Fruit fly (Drosophila melanogaster): ENCODE data around the gene Tsp96F.

Tsp96F gene

DNA sequence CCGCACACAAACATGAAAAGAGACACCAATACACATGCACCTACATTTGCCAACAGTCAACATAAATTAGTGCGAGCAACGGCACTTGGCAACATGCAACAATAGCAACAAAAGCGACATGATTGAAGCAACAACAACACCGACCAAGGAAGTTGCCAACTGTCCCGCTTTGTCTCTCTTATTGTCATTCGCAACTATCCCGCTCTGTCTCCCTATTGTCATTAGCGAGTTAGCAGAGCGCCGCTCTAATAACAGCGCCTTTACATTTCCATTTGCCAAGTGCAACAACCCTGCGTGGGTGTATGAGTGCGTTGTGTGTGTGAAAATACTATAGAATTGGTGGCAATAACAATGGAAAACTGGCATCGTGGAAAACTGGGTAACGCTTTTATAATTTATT, 2.6 kb upstream of the Tsp96F start:
- TF ChIP-seq ttk (optimal IDR thresholded peaks at IDR 0.05) (no peak), psq (optimal IDR thresholded peaks at IDR 0.05) (no peak), h (optimal IDR thresholded peaks at IDR 0.05) (no peak), Myc (optimal IDR thresholded peaks at IDR 0.05) (no peak), Sin3A (optimal IDR thresholded peaks at IDR 0.05) (no peak), insv (optimal IDR thresholded peaks at IDR 0.05) (no peak)

DNA sequence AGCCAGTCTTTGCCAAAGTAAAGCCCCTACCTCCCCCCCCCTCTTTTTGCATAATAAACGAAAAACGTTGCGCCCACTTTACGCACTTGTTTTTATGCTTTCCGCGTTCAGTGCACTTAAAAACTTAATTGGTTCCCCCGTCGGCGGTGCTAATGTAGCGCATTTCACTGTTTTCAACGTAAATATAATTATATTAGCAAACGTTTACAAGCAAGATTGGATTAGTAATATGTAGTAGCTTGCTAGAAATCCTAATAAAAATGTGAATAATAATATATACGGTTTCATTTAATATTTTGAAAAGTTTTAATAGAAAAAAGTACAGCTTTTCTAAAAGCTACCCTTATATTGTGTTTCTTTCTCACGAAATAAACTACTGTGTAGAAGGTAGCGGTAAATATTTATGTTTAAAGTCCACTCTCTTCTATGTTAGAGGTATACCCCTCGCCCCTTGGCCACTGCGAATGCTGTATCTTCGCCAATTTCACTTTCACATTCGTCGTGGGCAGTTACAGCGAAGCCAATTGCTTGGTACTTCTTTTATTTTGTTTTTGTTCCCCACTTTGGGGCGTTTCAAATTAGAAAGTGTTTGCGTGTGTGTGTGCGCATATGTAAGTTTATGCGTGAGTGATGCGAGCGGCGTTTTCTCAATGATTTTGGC, 1.5 kb upstream of the Tsp96F start:
- no peak for TF ChIP-seq psq (optimal IDR thresholded peaks at IDR 0.05)
- no peak for TF ChIP-seq h (optimal IDR thresholded peaks at IDR 0.05)
- no peak for TF ChIP-seq ttk (optimal IDR thresholded peaks at IDR 0.05)
- no peak for TF ChIP-seq Myc (optimal IDR thresholded peaks at IDR 0.05)
- TF ChIP-seq insv (optimal IDR thresholded peaks at IDR 0.05) = no peak
- TF ChIP-seq Sin3A (optimal IDR thresholded peaks at IDR 0.05) = no peak

DNA sequence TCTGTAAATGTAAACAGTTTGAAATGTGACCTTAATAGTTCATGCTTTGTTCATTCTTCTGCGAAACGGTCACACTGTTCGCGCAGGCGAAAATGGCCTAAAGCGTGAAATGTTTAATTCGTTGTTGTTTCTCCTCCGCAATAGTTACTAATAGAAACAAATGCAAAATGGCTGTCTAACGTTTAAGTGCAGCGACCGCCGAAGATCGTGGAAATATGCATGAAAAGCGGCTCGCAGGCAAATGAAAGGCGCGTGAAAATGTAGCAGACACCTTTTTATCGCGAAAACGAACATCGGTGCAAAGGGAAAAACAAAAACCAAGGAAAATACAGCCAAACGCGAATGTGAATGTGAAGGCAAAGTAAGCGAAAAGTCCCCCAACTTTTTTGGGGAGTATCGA, 688 bp upstream of the Tsp96F start, which contains the start of gene SppL:
SppL (plus strand) TSS at position 70 of the 400 bp plus-strand sequence.
- TF ChIP-seq psq (optimal IDR thresholded peaks at IDR 0.05) = no peak
- no peak for TF ChIP-seq Sin3A (optimal IDR thresholded peaks at IDR 0.05)
- no peak for TF ChIP-seq insv (optimal IDR thresholded peaks at IDR 0.05)
- TF ChIP-seq h (optimal IDR thresholded peaks at IDR 0.05) = no peak
- TF ChIP-seq ttk (optimal IDR thresholded peaks at IDR 0.05) = no peak
- no peak for TF ChIP-seq Myc (optimal IDR thresholded peaks at IDR 0.05)

DNA sequence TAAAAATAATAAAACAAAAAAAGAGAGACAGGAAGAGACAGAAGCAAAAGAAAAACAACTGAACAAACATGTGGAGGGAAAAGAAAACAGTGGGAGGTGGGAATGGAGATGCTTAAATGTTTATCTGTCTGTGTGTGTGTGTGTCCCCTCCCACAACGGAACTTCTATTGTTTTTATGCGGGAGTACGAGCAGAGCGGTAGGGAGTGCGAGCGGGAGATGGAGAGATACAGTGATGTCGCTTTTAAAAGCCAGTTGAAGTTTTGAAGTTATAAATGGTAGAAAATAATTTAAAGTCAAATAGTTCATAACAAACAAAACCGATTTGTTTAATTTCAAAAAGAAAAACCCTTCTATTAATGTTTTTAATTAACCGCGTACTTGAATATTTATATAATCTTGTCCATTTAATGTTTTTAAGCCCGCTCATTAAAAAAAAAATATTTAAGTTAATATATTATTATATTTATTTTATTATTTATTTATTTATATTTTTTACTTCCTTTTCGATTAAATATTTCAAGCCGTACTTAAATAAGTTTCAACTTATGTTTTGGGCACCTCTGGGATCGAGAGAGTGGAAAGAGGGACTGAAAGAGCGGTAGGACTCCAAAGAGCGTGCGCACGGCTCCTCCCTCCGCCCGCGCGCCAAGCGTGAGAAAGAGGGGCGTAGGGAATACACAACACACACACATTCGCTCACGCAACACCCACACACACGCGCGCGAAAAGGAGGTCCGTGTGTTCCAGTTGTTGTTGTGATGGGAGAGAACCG, 843 bp downstream of the Tsp96F start:
- TF ChIP-seq insv (optimal IDR thresholded peaks at IDR 0.05) (no peak), ttk (optimal IDR thresholded peaks at IDR 0.05) (no peak), psq (optimal IDR thresholded peaks at IDR 0.05) (no peak), Sin3A (optimal IDR thresholded peaks at IDR 0.05) (no peak), h (optimal IDR thresholded peaks at IDR 0.05) (no peak), Myc (optimal IDR thresholded peaks at IDR 0.05) (no peak)

DNA sequence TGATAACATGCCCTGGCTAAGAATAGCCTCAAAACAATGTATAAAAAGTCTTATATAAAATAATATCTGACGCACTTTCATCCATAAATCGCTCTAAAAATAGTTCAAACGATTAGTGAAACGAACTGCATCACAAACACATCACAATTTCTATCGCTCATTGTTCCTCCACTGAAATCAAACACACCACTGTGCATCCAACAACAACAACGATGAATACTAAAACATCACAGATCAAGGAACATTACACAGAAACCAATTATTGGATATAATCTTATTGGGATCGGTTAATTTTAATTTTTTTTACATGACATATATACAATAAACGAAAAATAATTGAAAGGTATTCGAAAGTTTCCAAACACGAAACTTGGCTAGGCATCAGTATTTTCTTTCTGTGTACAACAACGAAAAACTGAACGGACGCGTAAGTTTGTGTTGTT, 1.9 kb downstream of the Tsp96F start:
- no peak for TF ChIP-seq Myc (optimal IDR thresholded peaks at IDR 0.05)
- TF ChIP-seq Sin3A (optimal IDR thresholded peaks at IDR 0.05) = no peak

DNA sequence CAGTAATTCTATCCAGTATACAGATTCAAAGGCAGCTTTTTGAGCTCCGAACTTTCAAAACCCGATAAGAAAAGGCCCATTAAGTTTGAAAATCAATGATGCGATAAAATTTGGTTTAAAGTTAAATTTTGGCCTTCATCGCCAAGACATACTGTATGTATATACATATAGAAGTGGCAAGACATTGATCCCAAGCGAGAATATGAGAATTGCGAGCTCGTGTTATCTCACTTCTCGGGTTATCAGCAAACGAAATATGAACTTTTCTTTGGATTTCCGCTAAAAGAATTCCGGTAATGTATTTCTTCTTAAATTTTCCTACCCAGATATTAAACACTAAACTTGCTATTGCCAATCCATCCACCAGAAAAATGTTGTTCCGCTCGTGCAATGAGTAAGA, 4.2 kb downstream of the Tsp96F start:
- TF ChIP-seq Myc (optimal IDR thresholded peaks at IDR 0.05) (no peak), psq (optimal IDR thresholded peaks at IDR 0.05) (no peak), insv (optimal IDR thresholded peaks at IDR 0.05) (no peak), Sin3A (optimal IDR thresholded peaks at IDR 0.05) (no peak), h (optimal IDR thresholded peaks at IDR 0.05) (no peak), ttk (optimal IDR thresholded peaks at IDR 0.05) (no peak)

DNA sequence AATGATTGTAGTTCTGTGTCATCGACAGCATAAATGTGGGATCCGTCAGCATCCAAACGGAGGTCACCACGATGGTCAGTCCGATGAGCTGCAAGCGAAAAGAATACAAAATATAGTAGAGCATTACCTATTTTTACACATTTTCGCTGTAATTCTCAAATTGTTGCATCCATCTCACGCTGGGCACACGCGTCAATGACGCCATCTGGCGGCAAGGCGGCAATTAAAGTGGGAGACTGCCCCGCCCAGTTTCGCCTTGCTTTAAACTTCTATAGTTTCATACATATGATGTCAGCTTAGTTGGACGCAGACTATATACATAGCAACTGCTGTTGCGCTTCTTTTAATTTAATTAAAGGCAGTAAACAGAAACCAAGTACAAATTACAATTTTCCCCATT, 4.6 kb downstream of the Tsp96F start:
- no peak for TF ChIP-seq Myc (optimal IDR thresholded peaks at IDR 0.05)
- no peak for TF ChIP-seq psq (optimal IDR thresholded peaks at IDR 0.05)
- TF ChIP-seq h (optimal IDR thresholded peaks at IDR 0.05) = no peak
- TF ChIP-seq Sin3A (optimal IDR thresholded peaks at IDR 0.05) = no peak

DNA sequence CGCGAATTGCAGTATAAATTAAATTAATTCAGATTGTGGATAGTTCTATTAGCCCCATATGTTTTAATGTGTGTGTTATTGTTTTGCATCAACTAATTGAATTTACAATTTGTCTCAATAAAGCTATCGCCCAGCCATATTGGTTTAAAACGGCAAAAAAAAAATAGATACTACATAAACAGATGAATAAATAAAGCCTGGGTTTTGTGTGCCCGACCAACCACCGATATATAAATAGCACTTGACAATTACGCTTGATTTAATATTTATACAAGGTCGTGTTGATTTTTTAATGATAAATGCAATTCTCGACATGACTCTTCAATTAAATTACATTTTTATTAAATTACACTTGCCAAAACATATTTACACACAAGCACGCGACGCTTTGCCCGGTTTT, 10.8 kb downstream of the Tsp96F start:
- no peak for TF ChIP-seq psq (optimal IDR thresholded peaks at IDR 0.05)
- no peak for TF ChIP-seq ttk (optimal IDR thresholded peaks at IDR 0.05)
- no peak for TF ChIP-seq h (optimal IDR thresholded peaks at IDR 0.05)
- no peak for TF ChIP-seq Myc (optimal IDR thresholded peaks at IDR 0.05)
- no peak for TF ChIP-seq insv (optimal IDR thresholded peaks at IDR 0.05)
- TF ChIP-seq Sin3A (optimal IDR thresholded peaks at IDR 0.05) = no peak

DNA sequence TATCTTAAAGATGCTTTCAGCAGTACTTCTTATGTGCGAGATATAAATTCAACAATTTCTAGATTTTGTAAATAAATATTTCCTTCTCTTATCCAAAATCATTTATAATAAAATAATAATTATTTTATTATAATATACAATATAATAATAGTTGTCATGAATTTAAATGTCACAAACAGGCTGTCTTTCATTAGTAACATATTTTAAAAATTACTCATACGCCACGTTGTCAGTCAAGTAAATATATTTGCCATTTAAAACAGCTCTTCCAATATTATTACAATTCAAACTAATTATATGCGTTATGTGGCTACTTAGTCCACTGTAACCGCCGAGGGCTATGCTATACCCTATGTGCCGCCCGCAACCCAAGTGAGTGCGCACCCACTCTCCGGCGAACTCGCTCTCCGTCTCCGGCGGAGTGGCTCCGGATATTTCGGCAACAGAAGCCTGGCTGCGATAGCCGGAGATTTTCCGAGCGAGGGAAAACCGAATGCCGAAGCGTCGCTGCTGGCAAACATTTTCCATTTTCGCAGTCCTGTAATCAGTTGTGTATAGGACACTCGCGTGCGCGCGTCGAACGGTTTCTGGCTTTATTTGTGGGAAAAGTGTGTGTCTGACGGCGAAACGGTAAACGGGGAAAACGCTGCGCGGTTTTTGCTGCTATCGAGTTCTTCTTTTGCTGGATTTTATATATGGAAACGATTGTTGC, 25.5 kb downstream of the Tsp96F start, which contains the start of gene CG5890:
CG5890 (plus strand) TSS at position 561 of the 712 bp plus-strand sequence.
- TF ChIP-seq Sin3A (optimal IDR thresholded peaks at IDR 0.05) (no peak), psq (optimal IDR thresholded peaks at IDR 0.05) (no peak), insv (optimal IDR thresholded peaks at IDR 0.05) (no peak), ttk (optimal IDR thresholded peaks at IDR 0.05) (no peak), h (optimal IDR thresholded peaks at IDR 0.05) (no peak), Myc (optimal IDR thresholded peaks at IDR 0.05) (no peak)

DNA sequence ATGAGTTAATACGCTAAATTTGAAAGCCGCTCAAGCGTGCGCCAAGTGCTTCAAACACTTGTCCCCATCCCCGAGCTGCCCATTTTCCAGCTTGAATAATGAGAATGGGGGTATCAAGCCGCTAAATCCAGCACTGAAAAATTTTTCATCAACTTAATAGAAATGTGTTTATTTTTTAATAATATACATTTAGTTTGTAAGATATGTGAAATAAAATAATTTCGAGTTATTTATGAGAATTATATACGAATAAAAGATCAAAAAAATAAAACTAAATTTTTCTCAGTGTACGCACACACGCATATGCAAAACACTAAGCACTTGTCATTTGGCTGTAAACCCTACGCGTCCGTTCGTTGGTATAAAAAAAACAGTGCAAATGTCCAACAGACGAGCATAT, 26.4 kb downstream of the Tsp96F start:
- no peak for TF ChIP-seq Sin3A (optimal IDR thresholded peaks at IDR 0.05)

DNA sequence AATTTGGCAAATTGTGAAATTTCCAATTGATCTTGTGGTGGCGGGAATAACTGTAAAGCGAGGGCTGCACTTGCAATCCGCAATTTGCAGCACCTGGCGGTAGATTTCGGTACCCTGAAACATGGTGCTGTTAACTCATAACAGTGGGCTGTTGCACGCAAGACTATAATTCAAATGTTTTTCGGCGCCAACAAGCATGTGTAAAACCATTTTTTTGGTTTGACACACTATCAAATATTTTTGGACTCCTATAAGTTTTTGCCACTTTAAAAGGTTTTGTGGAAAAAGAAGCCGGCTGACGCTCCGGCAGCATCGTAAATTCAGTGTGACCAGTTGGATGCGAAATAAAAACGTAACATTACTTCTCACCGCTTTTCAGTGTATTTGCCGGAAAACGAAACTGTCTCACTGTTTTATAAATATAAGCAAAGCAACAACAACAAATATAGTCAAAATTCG, 30.0 kb downstream of the Tsp96F start, which contains the start of the genes CG14545 and CG5886:
CG14545 (minus strand) TSS at position 68 of the 459 bp plus-strand sequence.
CG5886 (plus strand) TSS at position 409 of the 459 bp plus-strand sequence.
- TF ChIP-seq h (optimal IDR thresholded peaks at IDR 0.05) (no peak), ttk (optimal IDR thresholded peaks at IDR 0.05) (no peak), insv (optimal IDR thresholded peaks at IDR 0.05) (no peak), Sin3A (optimal IDR thresholded peaks at IDR 0.05) (no peak), Myc (optimal IDR thresholded peaks at IDR 0.05) (no peak), psq (optimal IDR thresholded peaks at IDR 0.05) (no peak)

DNA sequence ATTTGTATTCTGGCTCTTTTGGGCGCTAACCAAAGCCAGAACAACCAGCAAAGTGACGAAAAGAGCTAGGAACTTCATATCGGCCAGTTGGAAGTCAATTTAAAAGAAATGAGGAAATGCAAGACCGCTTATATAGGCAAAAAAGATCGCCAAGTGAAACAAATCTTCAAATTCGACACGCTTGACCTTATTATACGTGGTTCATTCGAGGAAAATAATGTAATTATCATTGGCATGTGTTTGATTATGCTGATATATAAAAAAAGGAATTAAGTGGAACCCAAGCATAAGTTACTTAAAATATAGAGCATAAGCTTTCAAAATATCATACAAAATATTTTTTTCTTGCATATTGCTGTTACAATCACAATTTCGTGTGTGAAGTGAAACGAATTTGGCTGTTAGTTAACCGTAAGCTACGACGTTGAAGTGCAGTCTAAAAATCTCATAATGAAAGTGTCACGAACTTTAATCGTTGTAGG, 49.4 kb downstream of the Tsp96F start, which contains the start of the genes Mst57Da and alpha4GT2:
Mst57Da (minus strand) TSS at position 101 of the 482 bp plus-strand sequence.
alpha4GT2 (plus strand) TSS at position 432 of the 482 bp plus-strand sequence.
- no peak for TF ChIP-seq insv (optimal IDR thresholded peaks at IDR 0.05)
- no peak for TF ChIP-seq Myc (optimal IDR thresholded peaks at IDR 0.05)
- TF ChIP-seq ttk (optimal IDR thresholded peaks at IDR 0.05) = no peak
- no peak for TF ChIP-seq Sin3A (optimal IDR thresholded peaks at IDR 0.05)
- no peak for TF ChIP-seq h (optimal IDR thresholded peaks at IDR 0.05)
- no peak for TF ChIP-seq psq (optimal IDR thresholded peaks at IDR 0.05)
